Fruit fly (Drosophila melanogaster): Measurements from ENCODE around the gene Mocs1.

DNA sequence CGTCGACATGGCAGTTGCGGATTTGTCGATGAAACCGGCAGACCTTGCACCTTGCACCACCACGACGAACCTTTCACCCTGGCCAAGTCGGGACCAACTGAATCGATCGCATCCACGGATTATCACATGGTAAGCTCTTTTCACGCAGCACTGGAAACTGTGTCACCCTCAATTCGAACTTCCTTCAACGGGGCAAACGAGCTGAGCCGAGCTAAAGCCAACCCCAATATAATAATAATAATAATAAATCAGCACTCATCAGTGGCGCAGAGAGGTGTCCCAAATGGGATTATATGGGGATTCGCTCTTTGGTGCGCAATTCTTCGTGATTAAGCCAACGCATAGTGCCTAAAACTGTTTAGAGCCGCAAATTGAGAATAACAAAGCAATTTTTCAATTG, 19.1 kb upstream of the Mocs1 start, which contains the start of gene CG43693:
- no peak for TF ChIP-seq psq (optimal IDR thresholded peaks at IDR 0.05)
- no peak for TF ChIP-seq pan (optimal IDR thresholded peaks at IDR 0.05)

All from whole organism.